Worm (Caenorhabditis elegans): ENCODE data around the gene srv-4.

The srv-4 gene

ce11 chrIV:4288332-4288731 lies at the start of gene srv-4:
Gene srv-4 (minus strand): TSS chrIV:4288432.
- TF ChIP-seq hlh-30 (tag; optimal IDR thresholded peaks at IDR 0.05; ENCODE audit: insufficient read depth) = no peak
- no peak for TF ChIP-seq unc-62 (GFP tag; optimal IDR thresholded peaks at IDR 0.05 in 1 of 2)
- TF ChIP-seq unc-62 (tag; optimal IDR thresholded peaks at IDR 0.05) = no peak
- no peak for TF ChIP-seq gei-8 (GFP tag; optimal IDR thresholded peaks at IDR 0.05)
- TF ChIP-seq zip-2 (tag; optimal IDR thresholded peaks at IDR 0.05) = no peak
- TF ChIP-seq fos-1 (tag; optimal IDR thresholded peaks at IDR 0.05) = no peak
- TF ChIP-seq dpl-1 (GFP tag; optimal IDR thresholded peaks at IDR 0.05) = no peak
- no peak for TF ChIP-seq madf-9 (GFP tag; conservative IDR thresholded peaks at IDR 0.05)
- TF ChIP-seq ZK546.5 (tag; optimal IDR thresholded peaks at IDR 0.05) = no peak
- TF ChIP-seq ceh-28 (tag; optimal IDR thresholded peaks at IDR 0.05) = no peak
- no peak for TF ChIP-seq zfp-3 (GFP tag; conservative IDR thresholded peaks at IDR 0.05)
- no peak for TF ChIP-seq ZK337.2 (GFP tag; IDR thresholded peaks at IDR 0.05)
- TF ChIP-seq tra-1 (GFP tag; IDR thresholded peaks at IDR 0.05) = no peak
- no peak for TF ChIP-seq rbr-2 (tag; optimal IDR thresholded peaks at IDR 0.05)
- no peak for TF ChIP-seq set-16 (GFP tag; IDR thresholded peaks at IDR 0.05)
- no peak for TF ChIP-seq daf-16 (GFP tag; optimal IDR thresholded peaks at IDR 0.05)
- no peak for TF ChIP-seq daf-16 (tag; optimal IDR thresholded peaks at IDR 0.05)
- TF ChIP-seq nhr-10 (tag; optimal IDR thresholded peaks at IDR 0.05) = no peak
- no peak for TF ChIP-seq nhr-11 (tag; optimal IDR thresholded peaks at IDR 0.05)
- TF ChIP-seq nhr-111 (GFP tag; optimal IDR thresholded peaks at IDR 0.05) = no peak

- TF ChIP-seq daf-19 (GFP tag; conservative IDR thresholded peaks at IDR 0.05) (no peak), aha-1 (tag) (peak; percentile 6)
These were observed 48.1 kb upstream of the srv-4 start, which contains the start of the genes W03B1.3 and oac-51 for ce11 chrIV:4336139-4336851. Gene W03B1.3 (minus strand): TSS chrIV:4336239. Gene oac-51 (plus strand): TSS chrIV:4336801.

- no peak for TF ChIP-seq ceh-44 (GFP tag; IDR thresholded peaks at IDR 0.05)
- TF ChIP-seq nhr-42 (GFP tag; IDR thresholded peaks at IDR 0.05) = no peak
- peak; percentile 71 for TF ChIP-seq nhr-28 (tag; optimal IDR thresholded peaks at IDR 0.05)
- TF ChIP-seq ZK546.5 (tag; optimal IDR thresholded peaks at IDR 0.05) = no peak
- no peak for TF ChIP-seq dve-1 (tag; optimal IDR thresholded peaks at IDR 0.05; ENCODE audit: insufficient read depth)
- TF ChIP-seq pqm-1 (tag; optimal IDR thresholded peaks at IDR 0.05) = peak; percentile 33
- TF ChIP-seq unc-39 (tag; optimal IDR thresholded peaks at IDR 0.05) = no peak
- TF ChIP-seq mxl-2 (GFP tag; conservative IDR thresholded peaks at IDR 0.05) = no peak
- peak; percentile 44 for TF ChIP-seq aha-1 (tag)
- TF ChIP-seq daf-16 (GFP tag; optimal IDR thresholded peaks at IDR 0.05) = no peak
- TF ChIP-seq daf-16 (tag; optimal IDR thresholded peaks at IDR 0.05) = peak; percentile 48
- no peak for TF ChIP-seq daf-12 (tag; optimal IDR thresholded peaks at IDR 0.05)
- TF ChIP-seq ama-1 (optimal IDR thresholded peaks at IDR 0.05) = no peak
- TF ChIP-seq dpl-1 (GFP tag; optimal IDR thresholded peaks at IDR 0.05) = peak; percentile 9
These were observed 38.2 kb upstream of the srv-4 start, which contains the start of gene trpl-2 for ce11 chrIV:4326445-4326844. Gene trpl-2 (plus strand): TSS chrIV:4326654.

ce11 chrIV:4319473-4319872 lies 31.2 kb upstream of the srv-4 start:
- TF ChIP-seq daf-8 (GFP tag; IDR thresholded peaks at IDR 0.05) (no peak), ama-1 (optimal IDR thresholded peaks at IDR 0.05) (no peak), tra-1 (GFP tag; IDR thresholded peaks at IDR 0.05) (no peak), lir-3 (tag; optimal IDR thresholded peaks at IDR 0.05) (no peak), lin-38 (GFP tag; IDR thresholded peaks at IDR 0.05) (0 out of 2 replicates have a peak, but pooled peaks have one; percentile 11), unc-39 (tag; optimal IDR thresholded peaks at IDR 0.05) (no peak), ceh-82 (tag; optimal IDR thresholded peaks at IDR 0.05) (no peak), ceh-62 (tag; optimal IDR thresholded peaks at IDR 0.05) (no peak), aha-1 (tag) (no peak), zag-1 (tag; optimal IDR thresholded peaks at IDR 0.05) (no peak), F10B5.3 (tag; optimal IDR thresholded peaks at IDR 0.05) (no peak), F44E2.7 (GFP tag; IDR thresholded peaks at IDR 0.05) (0 out of 2 replicates have a peak, but pooled peaks have one; percentile 14), ceh-28 (tag; optimal IDR thresholded peaks at IDR 0.05) (peak; percentile 93), spr-3 (GFP tag; optimal IDR thresholded peaks at IDR 0.05) (no peak), nhr-77 (tag; optimal IDR thresholded peaks at IDR 0.05) (no peak), daf-16 (GFP tag; optimal IDR thresholded peaks at IDR 0.05) (no peak), daf-16 (tag; optimal IDR thresholded peaks at IDR 0.05) (no peak), nhr-28 (tag; optimal IDR thresholded peaks at IDR 0.05) (no peak), attf-4 (tag; optimal IDR thresholded peaks at IDR 0.05) (no peak), snpc-1.2 (GFP tag; IDR thresholded peaks at IDR 0.05) (0 out of 2 replicates have a peak, but pooled peaks have one; percentile 8), nhr-42 (GFP tag; IDR thresholded peaks at IDR 0.05) (no peak), ceh-44 (GFP tag; IDR thresholded peaks at IDR 0.05) (no peak), ztf-7 (tag; optimal IDR thresholded peaks at IDR 0.05) (no peak), lin-29 (GFP tag; IDR thresholded peaks at IDR 0.05) (no peak)
